Fruit fly (Drosophila melanogaster) whole organism: ENCODE results near the gene CG15643.

ENCODE experiments used
- Dll ChIP-seq: fragments of >200 bp; optimal IDR thresholded peaks from 2 replicates; lab custom pipeline; 2017
- psq ChIP-seq: fragments of >200 bp; optimal IDR thresholded peaks from 2 replicates; lab custom pipeline; 2017
- usp ChIP-seq: fragments of >200 bp; optimal IDR thresholded peaks from 2 replicates; lab custom pipeline; 2017; ENCODE audit warnings: missing biosample characterization, missing genetic modification characterization, mixed read lengths

- TF ChIP-seq Dll (lab: Kevin White, UChicago), result no peak
- no peak for TF ChIP-seq usp (GFP tag; lab: Kevin White, UChicago)
- no peak for TF ChIP-seq psq (lab: Kevin White, UChicago)
These were observed 36.9 kb upstream of the CG15643 start for dm6 chrX:15608751-15609345.
